Worm (Caenorhabditis elegans): ENCODE measurements around the gene C06E7.2.

DNA sequence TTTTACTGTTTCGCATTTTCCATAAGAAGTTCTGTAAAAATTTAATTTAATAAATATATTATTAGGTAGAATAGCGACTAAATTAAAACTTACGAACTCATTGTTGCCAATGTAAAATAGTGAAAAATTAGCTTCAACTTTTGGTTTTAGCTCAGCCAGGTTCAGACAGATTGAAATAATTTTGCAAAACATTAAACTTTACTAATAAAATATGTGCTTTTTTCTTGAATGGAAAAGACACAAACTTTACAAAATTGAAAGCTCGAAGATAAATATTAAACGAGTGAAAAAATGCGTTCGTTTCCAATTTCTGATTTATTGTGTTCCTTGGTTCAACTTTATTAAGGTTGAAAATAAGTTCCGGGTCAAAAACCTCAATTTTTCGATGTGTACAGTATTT, 40.6 kb downstream of the C06E7.2 start, which contains the start of gene srv-22:
- TF ChIP-seq snpc-4 (tag; optimal IDR thresholded peaks at IDR 0.05) (no peak), elt-1 (tag; optimal IDR thresholded peaks at IDR 0.05; ENCODE audit: borderline replicate concordance, insufficient read depth) (no peak)
